Fruit fly (Drosophila melanogaster) whole organism, embryonic: ENCODE data around the gene CG13384.

Experiments used
- Abd-B ChIP-seq: fragments of 200-800 bp; sonication (Bioruptor generic); optimal IDR thresholded peaks from 2 replicates; lab custom pipeline; 2018; ENCODE audit warnings: missing biosample characterization, mild to moderate bottlenecking, missing genetic modification characterization, moderate library complexity
- Adf1 ChIP-seq: fragments of 200-800 bp; sonication (Bioruptor generic); IDR thresholded peaks from 2 replicates; pipeline ENCODE4 v1.3.6; 2022; ENCODE audit warnings: missing biosample characterization, missing genetic modification characterization
- Antp ChIP-seq: fragments of 200-800 bp; sonication (Bioruptor generic); optimal IDR thresholded peaks from 3 replicates; lab custom pipeline; 2016; ENCODE audit warnings: missing biosample characterization, missing genetic modification characterization
- BEAF-32 ChIP-seq: fragments of 200-800 bp; sonication (Bioruptor generic); optimal IDR thresholded peaks from 3 replicates; lab custom pipeline; 2017; ENCODE audit warnings: missing biosample characterization, missing genetic modification characterization, mild to moderate bottlenecking, moderate library complexity, missing genetic modification reagents
- CG10147 ChIP-seq: fragments of 200-800 bp; sonication (Bioruptor generic); optimal IDR thresholded peaks from 2 replicates; lab custom pipeline; 2019; ENCODE audit warnings: missing biosample characterization, mild to moderate bottlenecking, missing genetic modification characterization, moderate library complexity
- CG10321 ChIP-seq: fragments of 200-800 bp; sonication (Bioruptor generic); IDR thresholded peaks from 2 replicates; pipeline ENCODE4 v1.3.6; 2022; ENCODE audit warnings: missing biosample characterization, missing genetic modification characterization
- CG15011 ChIP-seq: fragments of 200-800 bp; sonication (Bioruptor generic); optimal IDR thresholded peaks from 3 replicates; lab custom pipeline; 2018; ENCODE audit warnings: missing biosample characterization, mild to moderate bottlenecking, missing genetic modification characterization
- CG15514 ChIP-seq: fragments of 200-800 bp; sonication (Bioruptor generic); optimal IDR thresholded peaks from 3 replicates; lab custom pipeline; 2017; ENCODE audit warnings: missing biosample characterization, missing genetic modification characterization, mild to moderate bottlenecking, moderate library complexity, missing genetic modification reagents
- CG18599 ChIP-seq: fragments of 200-800 bp; sonication (Bioruptor generic); optimal IDR thresholded peaks from 3 replicates; lab custom pipeline; 2017; ENCODE audit warnings: missing biosample characterization, missing genetic modification characterization, mild to moderate bottlenecking, moderate library complexity, missing genetic modification reagents
- CG34422 ChIP-seq: fragments of 200-800 bp; sonication (Bioruptor generic); IDR thresholded peaks from 3 replicates; pipeline ENCODE4 v1.3.6; 2022; ENCODE audit warnings: missing biosample characterization, missing genetic modification characterization
- CG6175 ChIP-seq: fragments of 200-800 bp; sonication (Bioruptor generic); IDR thresholded peaks from 3 replicates; pipeline ENCODE4 v1.3.6; 2022; ENCODE audit warnings: missing biosample characterization, missing genetic modification characterization
- CG6254 ChIP-seq: fragments of 200-800 bp; sonication (Bioruptor generic); optimal IDR thresholded peaks from 3 replicates; lab custom pipeline; 2017; ENCODE audit warnings: mild to moderate bottlenecking, missing biosample characterization, missing genetic modification reagents, missing genetic modification characterization
- CG7786 ChIP-seq: fragments of 200-800 bp; sonication (Bioruptor generic); optimal IDR thresholded peaks from 2 replicates; lab custom pipeline; 2016; ENCODE audit warnings: missing biosample characterization, missing genetic modification characterization
- CG7928 ChIP-seq: fragments of 200-800 bp; sonication (Bioruptor generic); optimal IDR thresholded peaks from 2 replicates; lab custom pipeline; 2017; ENCODE audit warnings: missing biosample characterization, mild to moderate bottlenecking, missing genetic modification characterization
- CG8924 ChIP-seq: fragments of 200-800 bp; optimal IDR thresholded peaks from 3 replicates; lab custom pipeline; 2019; ENCODE audit warnings: missing biosample characterization, mild to moderate bottlenecking, missing genetic modification characterization, moderate library complexity
- CG9609 ChIP-seq: fragments of 200-800 bp; sonication (Bioruptor generic); optimal IDR thresholded peaks from 3 replicates; lab custom pipeline; 2016; ENCODE audit warnings: missing biosample characterization, missing genetic modification characterization
- CG9727 ChIP-seq: fragments of 200-800 bp; sonication (Bioruptor generic); optimal IDR thresholded peaks from 3 replicates; lab custom pipeline; 2017; ENCODE audit warnings: missing biosample characterization, mild to moderate bottlenecking, missing genetic modification characterization
- CG9932 ChIP-seq: fragments of 200-800 bp; sonication (Bioruptor generic); IDR thresholded peaks from 2 replicates; pipeline ENCODE4 v1.3.6; 2022; ENCODE audit warnings: missing biosample characterization, missing genetic modification characterization
- CrebB ChIP-seq: fragments of 200-800 bp; sonication (Bioruptor generic); optimal IDR thresholded peaks from 3 replicates; lab custom pipeline; 2018; ENCODE audit warnings: missing biosample characterization, mild to moderate bottlenecking, missing genetic modification characterization
- E2f2 ChIP-seq: fragments of 200-800 bp; sonication (Bioruptor generic); IDR thresholded peaks from 2 replicates; pipeline ENCODE4 v1.3.6; 2022; ENCODE audit warnings: missing biosample characterization, missing genetic modification characterization
- Hr39 ChIP-seq: fragments of >200 bp; optimal IDR thresholded peaks from 2 replicates; lab custom pipeline; 2017
- Meics ChIP-seq: fragments of 200-800 bp; sonication (Bioruptor generic); optimal IDR thresholded peaks from 2 replicates; lab custom pipeline; 2017; ENCODE audit warnings: missing biosample characterization, mild to moderate bottlenecking, missing genetic modification characterization
- Mrtf ChIP-seq: fragments of 200-800 bp; sonication (Bioruptor generic); IDR thresholded peaks from 3 replicates; pipeline ENCODE4 v1.3.6; 2022; ENCODE audit warnings: missing biosample characterization, missing genetic modification characterization
- NFAT ChIP-seq: fragments of 200-800 bp; sonication (Bioruptor generic); IDR thresholded peaks from 2 replicates; pipeline ENCODE4 v1.3.6; 2022; ENCODE audit warnings: missing biosample characterization, missing genetic modification characterization
- Xrp1 ChIP-seq: fragments of 200-800 bp; sonication (Bioruptor generic); IDR thresholded peaks from 2 replicates; pipeline ENCODE4 v1.3.6; 2022; ENCODE audit warnings: missing biosample characterization, missing genetic modification characterization
- bab2 ChIP-seq: fragments of 200-800 bp; sonication (Bioruptor generic); optimal IDR thresholded peaks from 2 replicates; lab custom pipeline; 2016; ENCODE audit warnings: missing biosample characterization, missing genetic modification characterization
- bsh ChIP-seq, 2 experiments: fragments of 200-800 bp; sonication (Bioruptor generic); optimal IDR thresholded peaks; 2 replicates each; lab custom pipeline; 2017 to 2018; ENCODE audit warnings: mild to moderate bottlenecking in 2 of 2, missing biosample characterization in 2 of 2, missing genetic modification characterization in 2 of 2, moderate library complexity in 1 of 2
- dmrt99B ChIP-seq: fragments of 200-800 bp; sonication (Bioruptor generic); optimal IDR thresholded peaks from 2 replicates; lab custom pipeline; 2018; ENCODE audit warnings: missing biosample characterization, mild to moderate bottlenecking, missing genetic modification characterization, moderate library complexity
- dpn ChIP-seq, 2 experiments: fragments of 200-800 bp; sonication (Bioruptor generic); optimal IDR thresholded peaks; 3 replicates each; lab custom pipeline; 2016; ENCODE audit warnings: missing biosample characterization in 2 of 2, missing genetic modification characterization in 2 of 2
- dysf ChIP-seq: fragments of 200-800 bp; sonication (Bioruptor generic); IDR thresholded peaks from 3 replicates; pipeline ENCODE4 v1.3.6; 2022; ENCODE audit warnings: missing biosample characterization, missing genetic modification characterization
- fru ChIP-seq: fragments of >200 bp; optimal IDR thresholded peaks from 2 replicates; lab custom pipeline; 2017
- gcm ChIP-seq: fragments of 200-800 bp; sonication (Bioruptor generic); optimal IDR thresholded peaks from 2 replicates; lab custom pipeline; 2019; ENCODE audit warnings: missing biosample characterization, mild to moderate bottlenecking, missing genetic modification characterization, moderate library complexity
- gro ChIP-seq: fragments of 200-800 bp; sonication (Bioruptor generic); optimal IDR thresholded peaks from 2 replicates; lab custom pipeline; 2016; ENCODE audit warnings: missing biosample characterization, missing genetic modification characterization
- hbn ChIP-seq: fragments of 200-800 bp; sonication (Bioruptor generic); IDR thresholded peaks from 2 replicates; pipeline ENCODE4 v1.3.6; 2022; ENCODE audit warnings: missing biosample characterization, missing genetic modification characterization; ENCODE audit not compliant: partially characterized antibody
- lbe ChIP-seq: fragments of 200-800 bp; sonication (Bioruptor generic); optimal IDR thresholded peaks from 2 replicates; lab custom pipeline; 2016; ENCODE audit warnings: missing biosample characterization, mild to moderate bottlenecking, missing genetic modification characterization
- lov ChIP-seq, 2 experiments: fragments of 200-800 bp in 1 of 2; fragments of >200 bp in 1 of 2; sonication (Bioruptor generic) in 1 of 2; IDR thresholded peaks in 1 of 2; optimal IDR thresholded peaks in 1 of 2; 2 replicates in 1 of 2; 3 replicates in 1 of 2; pipeline versions ENCODE4 v1.3.6 to Lab custom; 2017 to 2022; ENCODE audit warnings: missing biosample characterization in 1 of 2, missing genetic modification characterization in 1 of 2
- nau ChIP-seq: fragments of 200-800 bp; sonication (Bioruptor generic); optimal IDR thresholded peaks from 3 replicates; lab custom pipeline; 2017; ENCODE audit warnings: missing biosample characterization, mild to moderate bottlenecking, missing genetic modification characterization, missing genetic modification reagents
- nmo ChIP-seq: fragments of 200-800 bp; sonication (Bioruptor generic); optimal IDR thresholded peaks from 2 replicates; lab custom pipeline; 2018; ENCODE audit warnings: missing biosample characterization, mild to moderate bottlenecking, missing genetic modification characterization, moderate library complexity
- pb ChIP-seq: fragments of 200-800 bp; sonication (Bioruptor generic); optimal IDR thresholded peaks from 3 replicates; lab custom pipeline; 2016; ENCODE audit warnings: missing biosample characterization, missing genetic modification characterization
- pum ChIP-seq: fragments of 200-800 bp; sonication (Bioruptor generic); optimal IDR thresholded peaks from 2 replicates; lab custom pipeline; 2016; ENCODE audit warnings: missing biosample characterization, missing genetic modification characterization
- ro ChIP-seq: fragments of 200-800 bp; sonication (Bioruptor generic); IDR thresholded peaks from 2 replicates; pipeline ENCODE4 v1.3.6; 2022; ENCODE audit warnings: missing biosample characterization, missing genetic modification characterization
- sim ChIP-seq: fragments of 200-800 bp; sonication (Bioruptor generic); IDR thresholded peaks from 2 replicates; pipeline ENCODE4 v1.3.6; 2022; ENCODE audit warnings: missing biosample characterization, missing genetic modification characterization
- sob ChIP-seq: fragments of 200-800 bp; sonication (Bioruptor generic); IDR thresholded peaks from 2 replicates; pipeline ENCODE4 v1.3.6; 2022; ENCODE audit warnings: missing biosample characterization, missing genetic modification characterization
- tll ChIP-seq, 2 experiments: fragments of 200-800 bp in 1 of 2; fragments of >200 bp in 1 of 2; sonication (Bioruptor generic) in 1 of 2; optimal IDR thresholded peaks; 2 replicates each; lab custom pipeline; 2017 to 2019; ENCODE audit warnings: missing biosample characterization in 2 of 2, missing genetic modification characterization in 2 of 2, mild to moderate bottlenecking in 1 of 2, moderate library complexity in 1 of 2
- twi ChIP-seq: fragments of 200-800 bp; optimal IDR thresholded peaks from 2 replicates; lab custom pipeline; 2019; ENCODE audit warnings: missing biosample characterization, mild to moderate bottlenecking, missing genetic modification characterization, moderate library complexity
- z ChIP-seq: fragments of 200-800 bp; sonication (Bioruptor generic); IDR thresholded peaks from 3 replicates; pipeline ENCODE4 v1.3.6; 2022; ENCODE audit warnings: missing biosample characterization, missing genetic modification characterization
- zen ChIP-seq: fragments of 200-800 bp; sonication (Bioruptor generic); optimal IDR thresholded peaks from 3 replicates; lab custom pipeline; 2018; ENCODE audit warnings: missing biosample characterization, mild to moderate bottlenecking, missing genetic modification characterization, moderate library complexity
- zfh1 ChIP-seq: fragments of 200-800 bp; sonication (Bioruptor generic); IDR thresholded peaks from 3 replicates; pipeline ENCODE4 v1.3.6; 2022; ENCODE audit warnings: missing biosample characterization, missing genetic modification characterization

CG13384 gene

DNA sequence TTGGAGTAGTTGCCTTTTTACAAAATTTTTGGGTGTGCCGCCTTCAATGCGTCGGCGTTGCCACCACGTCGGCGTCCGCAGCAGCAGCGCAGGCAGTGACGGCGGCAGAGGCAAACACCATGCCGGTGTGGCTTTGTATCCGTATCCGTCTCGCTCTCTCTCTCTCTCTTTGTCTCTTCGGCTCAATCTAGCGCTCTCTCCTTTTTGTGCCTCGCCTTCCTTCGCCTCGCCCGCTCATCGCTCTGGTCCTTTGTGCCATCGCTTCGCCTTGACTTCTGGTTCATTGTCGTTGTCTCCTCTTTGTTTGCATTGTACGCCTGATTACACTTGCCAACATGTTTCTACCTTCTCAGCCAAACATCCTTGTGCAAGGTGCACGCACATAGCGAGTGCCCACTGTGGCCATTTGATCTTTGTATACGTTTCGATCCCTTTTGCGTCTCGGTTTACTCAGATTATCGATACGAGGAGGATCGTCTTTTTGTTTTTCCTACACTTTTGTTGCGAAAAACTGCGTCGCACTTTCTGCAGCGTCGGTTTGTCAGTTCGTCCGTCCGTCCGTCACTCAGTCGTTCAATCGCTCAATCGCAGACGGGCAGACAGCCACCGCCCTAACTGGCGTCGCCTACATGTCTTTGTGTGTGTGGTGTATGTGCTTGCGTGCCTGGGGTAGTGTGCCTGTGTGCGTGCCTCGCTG, 32.2 kb downstream of the CG13384 start (continued):
- TF ChIP-seq dpn (GFP tag; optimal IDR thresholded peaks at IDR 0.05; lab: Kevin White, UChicago) (peak in 1 of 2 experiments; percentile 1), bab2 (GFP tag; lab: Kevin White, UChicago) (peak; percentile 6), Mrtf (GFP tag; lab: Robert Waterston, UW) (no peak), sob (GFP tag; lab: Robert Waterston, UW) (no peak), tll (GFP tag; optimal IDR thresholded peaks at IDR 0.05; lab: Kevin White, UChicago) (peak in 1 of 2 experiments; percentile 99), nau (GFP tag; lab: Kevin White, UChicago) (no peak), Meics (peak; percentile 36), zfh1 (0 out of 3 replicates have a peak, but pooled peaks have one; percentile 2), pum (peak; percentile 8), lov (optimal IDR thresholded peaks at IDR 0.05; lab: Kevin White, UChicago) (peak; percentile 96), lov (GFP tag; IDR thresholded peaks at IDR 0.05; lab: Robert Waterston, UW) (no peak), CG10321 (peak; percentile 24; the same call in 1 of the 2 replicates), CG34422 (GFP tag; lab: Robert Waterston, UW) (peak; percentile 43; the same call in 1 of the 3 replicates), gcm (GFP tag; lab: Kevin White, UChicago) (peak; percentile 21), CG9727 (GFP tag; lab: Kevin White, UChicago) (peak; percentile 22), CG7786 (GFP tag; lab: Kevin White, UChicago) (no peak), sim (0 out of 2 replicates have a peak, but pooled peaks have one; percentile 5), Xrp1 (GFP tag; lab: Robert Waterston, UW) (peak; percentile 36; the same call in 1 of the 2 replicates), CG7928 (no peak), twi (tag; lab: Kevin White, UChicago) (peak; percentile 7), dmrt99B (no peak), NFAT (GFP tag; lab: Robert Waterston, UW) (0 out of 2 replicates have a peak, but pooled peaks have one; percentile 11), CG8924 (tag; lab: Kevin White, UChicago) (no peak), Antp (GFP tag; lab: Kevin White, UChicago) (peak; percentile 9), E2f2 (GFP tag; lab: Robert Waterston, UW) (peak; percentile 67), fru (peak; percentile 57), CG9609 (peak; percentile 25), CG15514 (no peak), CG6254 (GFP tag; lab: Kevin White, UChicago) (peak; percentile 21), Adf1 (GFP tag; lab: Robert Waterston, UW) (peak; percentile 98), nmo (GFP tag; lab: Kevin White, UChicago) (no peak), hbn (GFP tag; lab: Robert Waterston, UW) (0 out of 2 replicates have a peak, but pooled peaks have one; percentile 15), ro (GFP tag; lab: Robert Waterston, UW) (no peak), z (GFP tag; lab: Robert Waterston, UW) (peak; percentile 70; the same call in 2 of the 3 replicates), CrebB (tag; lab: Kevin White, UChicago) (peak; percentile 35), Abd-B (GFP tag; lab: Kevin White, UChicago) (no peak), CG9932 (peak; percentile 31; the same call in 1 of the 2 replicates), CG15011 (GFP tag; lab: Kevin White, UChicago) (no peak), CG10147 (GFP tag; lab: Kevin White, UChicago) (no peak), zen (peak; percentile 39), lbe (GFP tag; lab: Kevin White, UChicago) (peak; percentile 55), CG18599 (GFP tag; lab: Kevin White, UChicago) (peak; percentile 26), gro (GFP tag; lab: Kevin White, UChicago) (peak; percentile 24), Hr39 (no peak), CG6175 (GFP tag; lab: Robert Waterston, UW) (no peak), dysf (GFP tag; lab: Robert Waterston, UW) (0 out of 3 replicates have a peak, but pooled peaks have one; percentile 30), pb (GFP tag; lab: Kevin White, UChicago) (no peak), bsh (GFP tag; optimal IDR thresholded peaks at IDR 0.05; lab: Kevin White, UChicago) (peak in 1 of 2 experiments; percentile 70), BEAF-32 (GFP tag; lab: Kevin White, UChicago) (no peak)
